Fruit fly (Drosophila melanogaster): ENCODE results near the gene CG5282.

DNA sequence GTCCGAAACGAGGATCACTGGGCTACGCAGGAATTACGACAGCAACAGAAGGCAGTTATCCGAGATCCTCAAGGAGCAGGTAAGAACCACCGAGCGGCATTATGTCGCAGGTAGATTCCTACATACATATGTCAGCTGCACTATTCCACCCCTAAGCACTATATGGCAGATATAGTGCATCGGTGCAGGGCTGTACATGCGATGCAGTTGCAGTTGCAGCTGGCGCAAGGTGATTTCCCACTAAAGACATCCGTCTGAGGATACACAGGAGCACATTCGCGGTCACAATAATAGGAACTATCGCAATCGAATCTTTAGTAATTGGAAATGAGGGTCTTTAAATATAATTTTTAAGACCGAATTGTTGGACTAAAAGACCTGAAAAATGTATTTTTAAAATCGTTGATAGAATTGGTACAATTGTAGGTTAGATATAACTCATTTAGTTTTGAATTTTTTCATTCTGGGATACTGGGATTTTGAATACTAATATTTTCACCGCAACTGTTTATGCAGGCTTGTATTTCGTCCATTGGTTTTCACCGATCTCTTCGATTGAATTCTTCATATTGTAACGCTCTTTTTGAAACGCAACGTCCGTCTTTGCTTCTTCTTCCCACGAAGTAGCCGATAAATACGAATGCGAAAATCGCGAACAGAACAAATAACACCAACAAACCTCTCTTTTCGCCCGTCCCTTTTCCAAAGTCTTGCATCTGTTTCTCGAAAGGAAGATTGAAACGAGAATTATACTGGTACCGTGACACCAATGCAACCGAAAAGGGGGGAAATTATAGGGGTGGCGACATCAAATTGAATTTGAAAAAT lies 23.0 kb downstream of the CG5282 start:
- TF ChIP-seq Myc (optimal IDR thresholded peaks at IDR 0.05) (no peak), Sin3A (optimal IDR thresholded peaks at IDR 0.05) (no peak), h (optimal IDR thresholded peaks at IDR 0.05) (no peak), psq (optimal IDR thresholded peaks at IDR 0.05) (peak; percentile 83), insv (optimal IDR thresholded peaks at IDR 0.05) (no peak)

Data from Kc167 (cell line).